Worm (Caenorhabditis elegans) whole organism, L4 larva: ENCODE results near the gene srbc-44.

Experiments
- F44E2.7 ChIP-seq: fragments of 200-800 bp; sonication (Bioruptor generic); IDR thresholded peaks from 2 replicates; pipeline ENCODE4 v2.1.2; 2022; ENCODE audit warnings: missing genetic modification characterization, missing compliant biosample characterization
- Y105C5A.15 ChIP-seq: fragments of 200-800 bp; sonication (Bioruptor generic); IDR thresholded peaks from 2 replicates; pipeline ENCODE4 v1.3.6; 2022; ENCODE audit warnings: missing genetic modification characterization, missing compliant biosample characterization
- aly-2 ChIP-seq: sonication (generic microtip); optimal IDR thresholded peaks from 2 replicates; lab custom pipeline; 2018; ENCODE audit warnings: missing biosample characterization, missing genetic modification characterization
- ceh-28 ChIP-seq: fragments of 150-350 bp; optimal IDR thresholded peaks from 2 replicates; lab custom pipeline; 2014; ENCODE audit warnings: missing biosample characterization, missing genetic modification reagents, missing genetic modification characterization
- ceh-44 ChIP-seq: fragments of 200-800 bp; sonication (Bioruptor generic); IDR thresholded peaks from 2 replicates; pipeline ENCODE4 v1.3.6; 2022; ENCODE audit warnings: missing genetic modification reagents, missing genetic modification characterization, missing compliant biosample characterization
- ceh-62 ChIP-seq: sonication (generic microtip); optimal IDR thresholded peaks from 2 replicates; lab custom pipeline; 2017; ENCODE audit warnings: missing biosample characterization, missing genetic modification characterization
- cey-2 ChIP-seq: sonication (generic microtip); optimal IDR thresholded peaks from 3 replicates; lab custom pipeline; 2017; ENCODE audit warnings: missing genetic modification characterization, mild to moderate bottlenecking, missing compliant biosample characterization, antibody characterized with exemption, borderline replicate concordance; ENCODE audit not compliant: insufficient read depth
- daf-16 ChIP-seq, 3 experiments: sonication (generic microtip); optimal IDR thresholded peaks; 2 replicates each; lab custom pipeline; 2016 to 2017; ENCODE audit warnings: missing genetic modification characterization in 3 of 3, missing genetic modification reagents in 3 of 3, mild to moderate bottlenecking in 2 of 3, missing compliant biosample characterization in 2 of 3, missing biosample characterization in 1 of 3, moderate library complexity in 1 of 3
- daf-19 ChIP-seq: fragments of 200-800 bp; sonication (Bioruptor generic); conservative IDR thresholded peaks from 2 replicates; pipeline ENCODE4 v1.3.6; 2022; ENCODE audit warnings: missing genetic modification characterization, missing compliant biosample characterization
- dmd-6 ChIP-seq: fragments of 200-800 bp; sonication (Bioruptor generic); IDR thresholded peaks from 2 replicates; pipeline ENCODE4 v1.3.6; 2022; ENCODE audit warnings: missing genetic modification reagents, missing genetic modification characterization, missing compliant biosample characterization
- dmd-8 ChIP-seq: fragments of 200-800 bp; sonication (Bioruptor generic); IDR thresholded peaks from 2 replicates; pipeline ENCODE4 v1.3.6; 2022; ENCODE audit warnings: missing genetic modification characterization, missing compliant biosample characterization
- dve-1 ChIP-seq: sonication (generic microtip); optimal IDR thresholded peaks from 2 replicates; lab custom pipeline; 2017; ENCODE audit warnings: antibody characterized with exemption, mild to moderate bottlenecking, missing genetic modification characterization, missing compliant biosample characterization; ENCODE audit not compliant: insufficient read depth
- fos-1 ChIP-seq: fragments of 150-350 bp; optimal IDR thresholded peaks from 2 replicates; lab custom pipeline; 2014; ENCODE audit warnings: missing biosample characterization, missing genetic modification characterization
- hif-1 ChIP-seq, 2 experiments: sonication (generic microtip); optimal IDR thresholded peaks; 2 replicates each; lab custom pipeline; 2016 to 2017; ENCODE audit warnings: missing compliant biosample characterization in 2 of 2, missing genetic modification characterization in 2 of 2, missing genetic modification reagents in 2 of 2, missing genotype in 2 of 2, mild to moderate bottlenecking in 1 of 2
- hmg-1.1 ChIP-seq: fragments of 200-800 bp; sonication (Bioruptor generic); IDR thresholded peaks from 2 replicates; pipeline ENCODE4 v1.3.6; 2022; ENCODE audit warnings: missing genetic modification reagents, missing genetic modification characterization, missing compliant biosample characterization
- lin-1 ChIP-seq: fragments of 200-800 bp; sonication (Bioruptor generic); IDR thresholded peaks from 2 replicates; pipeline ENCODE4 v1.3.6; 2022; ENCODE audit warnings: missing genetic modification reagents, missing genetic modification characterization, missing compliant biosample characterization
- lin-13 ChIP-seq: fragments of 150-350 bp; optimal IDR thresholded peaks from 2 replicates; lab custom pipeline; 2014; ENCODE audit warnings: missing biosample characterization, missing genetic modification reagents, missing genetic modification characterization
- mep-1 ChIP-seq: fragments of 150-350 bp; sonication (generic microtip); optimal IDR thresholded peaks from 3 replicates; lab custom pipeline; 2014; ENCODE audit warnings: missing biosample characterization, missing genetic modification characterization
- mxl-3 ChIP-seq: fragments of 200-800 bp; sonication (Bioruptor generic); optimal IDR thresholded peaks from 2 replicates; lab custom pipeline; 2018; ENCODE audit warnings: mild to moderate bottlenecking, missing genetic modification characterization, missing compliant biosample characterization
- nhr-10 ChIP-seq: fragments of 150-350 bp; optimal IDR thresholded peaks from 2 replicates; lab custom pipeline; 2014; ENCODE audit warnings: missing biosample characterization, missing genetic modification characterization
- nhr-102 ChIP-seq: sonication (generic microtip); optimal IDR thresholded peaks from 2 replicates; lab custom pipeline; 2016; ENCODE audit warnings: mild to moderate bottlenecking, missing genetic modification characterization, moderate library complexity, missing compliant biosample characterization
- nhr-11 ChIP-seq: fragments of 150-350 bp; optimal IDR thresholded peaks from 2 replicates; lab custom pipeline; 2014; ENCODE audit warnings: missing biosample characterization, missing genetic modification characterization
- nhr-25 ChIP-seq: sonication (generic microtip); optimal IDR thresholded peaks from 2 replicates; lab custom pipeline; 2017; ENCODE audit warnings: missing genetic modification characterization, mild to moderate bottlenecking, missing compliant biosample characterization, antibody characterized with exemption, moderate library complexity, borderline replicate concordance; ENCODE audit not compliant: insufficient read depth
- nhr-28 ChIP-seq: fragments of 150-350 bp; optimal IDR thresholded peaks from 2 replicates; lab custom pipeline; 2014; ENCODE audit warnings: missing biosample characterization, missing genetic modification characterization
- nhr-48 ChIP-seq: sonication (generic microtip); optimal IDR thresholded peaks from 2 replicates; lab custom pipeline; 2016; ENCODE audit warnings: mild to moderate bottlenecking, missing genetic modification characterization, missing compliant biosample characterization
- pqm-1 ChIP-seq: sonication (generic microtip); optimal IDR thresholded peaks from 2 replicates; lab custom pipeline; 2017; ENCODE audit warnings: missing biosample characterization, missing genetic modification characterization
- set-16 ChIP-seq: fragments of 200-800 bp; sonication (Bioruptor generic); IDR thresholded peaks from 2 replicates; pipeline ENCODE4 v1.3.6; 2022; ENCODE audit warnings: missing genetic modification reagents, missing genetic modification characterization, missing compliant biosample characterization
- spr-1 ChIP-seq: sonication (generic microtip); optimal IDR thresholded peaks from 2 replicates; lab custom pipeline; 2016; ENCODE audit warnings: mild to moderate bottlenecking, missing genetic modification characterization, missing compliant biosample characterization
- tra-1 ChIP-seq: fragments of 200-800 bp; sonication (Bioruptor generic); IDR thresholded peaks from 2 replicates; pipeline ENCODE4 v1.3.6; 2022; ENCODE audit warnings: missing genetic modification reagents, missing genetic modification characterization, missing compliant biosample characterization
- unc-62 ChIP-seq, 3 experiments: fragments of 150-350 bp in 1 of 3; sonication (generic microtip); optimal IDR thresholded peaks in 2 of 3; peaks in 1 of 3; 1 replicate in 1 of 3; 2 replicates in 2 of 3; lab custom pipeline; 2014 to 2017; ENCODE audit warnings: missing biosample characterization in 3 of 3, missing genetic modification characterization in 3 of 3, missing genetic modification reagents in 3 of 3, missing genotype in 1 of 3
- zip-11 ChIP-seq: fragments of 200-800 bp; sonication (Bioruptor generic); IDR thresholded peaks from 2 replicates; pipeline ENCODE4 v1.3.6; 2022; ENCODE audit warnings: missing genetic modification characterization, missing compliant biosample characterization
- zip-2 ChIP-seq: fragments of 150-350 bp; optimal IDR thresholded peaks from 2 replicates; lab custom pipeline; 2014; ENCODE audit warnings: missing biosample characterization, missing genetic modification characterization

Gene srbc-44

ce11 chrV:12803274-12803673, 14.9 kb upstream of the srbc-44 start, which contains the start of gene srbc-45:
TSS of gene srbc-45 (plus strand) at chrV:12803574.
- TF ChIP-seq mxl-3 (no peak), fos-1 (tag; lab: Kevin White, UChicago) (no peak), spr-1 (tag; lab: Kevin White, UChicago) (no peak), nhr-102 (tag; lab: Kevin White, UChicago) (no peak), aly-2 (tag; lab: Kevin White, UChicago) (no peak), lin-13 (GFP tag; lab: Kevin White, UChicago) (no peak), ceh-44 (GFP tag; lab: Robert Waterston, UW) (no peak), dmd-8 (GFP tag; lab: Robert Waterston, UW) (no peak), F44E2.7 (GFP tag; lab: Robert Waterston, UW) (no peak), zip-2 (no peak), ceh-62 (tag; lab: Kevin White, UChicago) (no peak)

ce11 chrV:12800171-12800570, 11.8 kb upstream of the srbc-44 start, which contains the start of gene ugt-3:
TSS of gene ugt-3 (minus strand) at chrV:12800271.
- TF ChIP-seq nhr-10 (tag; lab: Kevin White, UChicago) (no peak), nhr-11 (tag; lab: Kevin White, UChicago) (no peak), set-16 (GFP tag; lab: Robert Waterston, UW) (no peak)

ce11 chrV:12797992-12798391, 9.6 kb upstream of the srbc-44 start, which contains the start of gene ugt-6:
TSS of gene ugt-6 (minus strand) at chrV:12798224.
- TF ChIP-seq nhr-28 (tag; lab: Kevin White, UChicago) (peak; percentile 75), Y105C5A.15 (GFP tag; lab: Robert Waterston, UW) (no peak), fos-1 (tag; lab: Kevin White, UChicago) (no peak), ceh-62 (tag; lab: Kevin White, UChicago) (no peak), nhr-102 (tag; lab: Kevin White, UChicago) (no peak), daf-16 (GFP tag; optimal IDR thresholded peaks at IDR 0.05; lab: Kevin White, UChicago) (no peak), daf-16 (tag; optimal IDR thresholded peaks at IDR 0.05; lab: Kevin White, UChicago) (peak; percentile 82), hif-1 (tag; optimal IDR thresholded peaks at IDR 0.05; lab: Kevin White, UChicago) (no peak)

ce11 chrV:12796908-12797490, 8.6 kb upstream of the srbc-44 start:
- TF ChIP-seq daf-19 (GFP tag; lab: Robert Waterston, UW), result no peak
- peak; percentile 52 for TF ChIP-seq pqm-1 (tag; lab: Kevin White, UChicago)
- peak; percentile 81 for TF ChIP-seq dmd-6
- TF ChIP-seq zip-11, result no peak
- peak in 1 of 2 experiments; percentile 83 for TF ChIP-seq unc-62 (GFP tag; optimal IDR thresholded peaks at IDR 0.05 in 1 of 2; lab: Kevin White, UChicago)
- no peak for TF ChIP-seq unc-62 (tag; optimal IDR thresholded peaks at IDR 0.05; lab: Kevin White, UChicago)
- no peak for TF ChIP-seq lin-1 (GFP tag; lab: Robert Waterston, UW)
- 0 out of 2 replicates have a peak, but pooled peaks have one; percentile 36 for TF ChIP-seq tra-1 (GFP tag; lab: Robert Waterston, UW)
- no peak for TF ChIP-seq mep-1 (tag; lab: Kevin White, UChicago)
- no peak for TF ChIP-seq hmg-1.1 (GFP tag; lab: Robert Waterston, UW)
- TF ChIP-seq cey-2 (tag; lab: Kevin White, UChicago), result no peak
- peak; percentile 21 for TF ChIP-seq dve-1 (tag; lab: Kevin White, UChicago)
- peak; percentile 53 for TF ChIP-seq nhr-48 (tag; lab: Kevin White, UChicago)
- no peak for TF ChIP-seq nhr-25 (tag; lab: Kevin White, UChicago)
- no peak for TF ChIP-seq set-16 (GFP tag; lab: Robert Waterston, UW)
- no peak for TF ChIP-seq ceh-28 (tag; lab: Kevin White, UChicago)
- TF ChIP-seq nhr-11 (tag; lab: Kevin White, UChicago), result no peak
- TF ChIP-seq daf-16 (GFP tag; optimal IDR thresholded peaks at IDR 0.05; lab: Kevin White, UChicago), result no peak
- TF ChIP-seq daf-16 (tag; optimal IDR thresholded peaks at IDR 0.05; lab: Kevin White, UChicago), result no peak
